Fruit fly (Drosophila melanogaster): ENCODE results near the gene a6.

a6 gene

dm6 chrX:1695529-1696410 lies at the start of gene a6 (continued):
- no peak for TF ChIP-seq lbe (GFP tag; optimal IDR thresholded peaks at IDR 0.05)
- TF ChIP-seq Dll (GFP tag; IDR thresholded peaks at IDR 0.05; ENCODE audit: partially characterized antibody) = peak; percentile 88
- peak; percentile 91 for TF ChIP-seq tna (GFP tag; IDR thresholded peaks at IDR 0.05; ENCODE audit: partially characterized antibody)
- TF ChIP-seq az2 (GFP tag; optimal IDR thresholded peaks at IDR 0.05) = no peak
- no peak for TF ChIP-seq CG8281 (tag; optimal IDR thresholded peaks at IDR 0.05)
- TF ChIP-seq CG6254 (GFP tag; optimal IDR thresholded peaks at IDR 0.05) = no peak
- TF ChIP-seq zen2 (GFP tag; IDR thresholded peaks at IDR 0.05; ENCODE audit: partially characterized antibody) = peak; percentile 93
- no peak for TF ChIP-seq rib (GFP tag; IDR thresholded peaks at IDR 0.05)
- no peak for TF ChIP-seq Dfd (GFP tag; optimal IDR thresholded peaks at IDR 0.05)
- no peak for TF ChIP-seq bcd (GFP tag; optimal IDR thresholded peaks at IDR 0.05)
- TF ChIP-seq CG16779 (GFP tag; IDR thresholded peaks at IDR 0.05) = no peak
- no peak for TF ChIP-seq CG18011 (GFP tag; optimal IDR thresholded peaks at IDR 0.05)
- no peak for TF ChIP-seq CG31365 (tag; optimal IDR thresholded peaks at IDR 0.05)
- TF ChIP-seq Hand (GFP tag; optimal IDR thresholded peaks at IDR 0.05) = no peak
- peak; percentile 98 for TF ChIP-seq Dref (GFP tag; IDR thresholded peaks at IDR 0.05)
- no peak for TF ChIP-seq CG12391 (tag; optimal IDR thresholded peaks at IDR 0.05)
- TF ChIP-seq CG7372 (GFP tag; IDR thresholded peaks at IDR 0.05) = no peak
- no peak for TF ChIP-seq pros (GFP tag; optimal IDR thresholded peaks at IDR 0.05)
- TF ChIP-seq CG11504 (tag; optimal IDR thresholded peaks at IDR 0.05) = no peak
- no peak for TF ChIP-seq shn (GFP tag; optimal IDR thresholded peaks at IDR 0.05)
- no peak for TF ChIP-seq Usf (GFP tag; optimal IDR thresholded peaks at IDR 0.05)
- no peak for TF ChIP-seq Spps (tag; optimal IDR thresholded peaks at IDR 0.05)
- no peak for TF ChIP-seq CG9932 (GFP tag; IDR thresholded peaks at IDR 0.05)
- no peak for TF ChIP-seq wdn (GFP tag; IDR thresholded peaks at IDR 0.05)
- no peak for TF ChIP-seq nau (GFP tag; optimal IDR thresholded peaks at IDR 0.05)
- TF ChIP-seq grau (tag; optimal IDR thresholded peaks at IDR 0.05) = no peak
- TF ChIP-seq CHES-1-like (GFP tag; optimal IDR thresholded peaks at IDR 0.05) = peak; percentile 13
- TF ChIP-seq CG14860 (GFP tag; IDR thresholded peaks at IDR 0.05; ENCODE audit: partially characterized antibody) = peak; percentile 91
- no peak for TF ChIP-seq Lpt (GFP tag; optimal IDR thresholded peaks at IDR 0.05)
- TF ChIP-seq CG9876 (GFP tag; optimal IDR thresholded peaks at IDR 0.05) = no peak
- no peak for TF ChIP-seq Dad (GFP tag; optimal IDR thresholded peaks at IDR 0.05)
- no peak for TF ChIP-seq yki (optimal IDR thresholded peaks at IDR 0.05)
- no peak for TF ChIP-seq NC2β (GFP tag; optimal IDR thresholded peaks at IDR 0.05)
- no peak for TF ChIP-seq CG16863 (GFP tag; optimal IDR thresholded peaks at IDR 0.05)
- peak; percentile 59 for TF ChIP-seq CG15514 (GFP tag; optimal IDR thresholded peaks at IDR 0.05)
- no peak for TF ChIP-seq CG3163 (GFP tag; optimal IDR thresholded peaks at IDR 0.05)

DNA sequence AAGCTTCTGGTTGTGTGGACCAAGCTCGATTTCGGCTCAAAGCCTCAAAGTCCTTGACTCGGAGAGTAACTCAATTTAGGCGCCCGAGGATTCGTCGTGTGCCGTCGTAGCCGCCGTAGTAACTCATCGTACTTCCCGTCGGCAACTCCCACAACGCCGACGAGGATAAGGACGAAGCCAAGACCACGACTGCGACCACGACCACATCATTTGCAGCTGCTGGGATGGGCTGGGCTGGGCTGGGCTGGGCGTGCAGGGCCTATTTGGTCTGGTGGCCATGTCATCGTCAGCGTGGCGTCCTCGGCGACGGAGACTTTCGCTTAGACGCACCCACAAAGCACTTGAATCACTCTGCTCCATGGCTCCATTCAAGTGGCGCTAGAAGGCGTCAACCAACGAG lies 39.4 kb upstream of the a6 start:
- TF ChIP-seq Dp (GFP tag; optimal IDR thresholded peaks at IDR 0.05) (no peak), CG7928 (GFP tag; optimal IDR thresholded peaks at IDR 0.05) (no peak), z (GFP tag; IDR thresholded peaks at IDR 0.05) (peak; percentile 45; the same call in 1 of the 3 replicates), jing (GFP tag; optimal IDR thresholded peaks at IDR 0.05) (no peak), Nf-YC (tag; optimal IDR thresholded peaks at IDR 0.05) (peak; percentile 84), Deaf1 (tag; optimal IDR thresholded peaks at IDR 0.05) (peak; percentile 91), Med (GFP tag) (peak; percentile 44)
